Worm (Caenorhabditis elegans): ENCODE measurements around the gene Y39G8B.2.

Gene Y39G8B.2

ce11 chrII:13957437-13957836, 18.6 kb downstream of the Y39G8B.2 start, which contains the start of gene zip-3 (continued):
- no peak for TF ChIP-seq nhr-10 (tag; optimal IDR thresholded peaks at IDR 0.05)
- peak; percentile 0 for TF ChIP-seq nhr-48 (tag; optimal IDR thresholded peaks at IDR 0.05)
- TF ChIP-seq mxl-3 (GFP tag; optimal IDR thresholded peaks at IDR 0.05) = no peak
- TF ChIP-seq dmd-6 (GFP tag; IDR thresholded peaks at IDR 0.05) = peak; percentile 77
- peak; percentile 45 for TF ChIP-seq nhr-77 (tag; optimal IDR thresholded peaks at IDR 0.05)

- TF ChIP-seq hlh-30 (tag; optimal IDR thresholded peaks at IDR 0.05; ENCODE audit: insufficient read depth) = peak; percentile 50
- TF ChIP-seq mdt-29 (GFP tag; IDR thresholded peaks at IDR 0.05) = no peak
- no peak for TF ChIP-seq zip-2 (tag; optimal IDR thresholded peaks at IDR 0.05)
- TF ChIP-seq lin-15B (tag; optimal IDR thresholded peaks at IDR 0.05) = no peak
- TF ChIP-seq nhr-11 (tag; optimal IDR thresholded peaks at IDR 0.05) = no peak
- peak; percentile 86 for TF ChIP-seq php-3 (GFP tag; IDR thresholded peaks at IDR 0.05)
- TF ChIP-seq dmd-6 (GFP tag; IDR thresholded peaks at IDR 0.05) = peak; percentile 91
- no peak for TF ChIP-seq zfp-2 (tag; optimal IDR thresholded peaks at IDR 0.05)
- no peak for TF ChIP-seq ceh-44 (GFP tag; IDR thresholded peaks at IDR 0.05)
- TF ChIP-seq pqm-1 (tag; optimal IDR thresholded peaks at IDR 0.05) = peak; percentile 93
- TF ChIP-seq hif-1 (tag; optimal IDR thresholded peaks at IDR 0.05) = peak in 1 of 2 experiments; percentile 54
- TF ChIP-seq dve-1 (tag; optimal IDR thresholded peaks at IDR 0.05; ENCODE audit: insufficient read depth) = peak; percentile 76
- peak; percentile 18 for TF ChIP-seq nhr-48 (tag; optimal IDR thresholded peaks at IDR 0.05)
- TF ChIP-seq ceh-32 (tag; optimal IDR thresholded peaks at IDR 0.05; ENCODE audit: poor library complexity) = no peak
- TF ChIP-seq ama-1 (optimal IDR thresholded peaks at IDR 0.05) = no peak
- no peak for TF ChIP-seq madf-5 (GFP tag; IDR thresholded peaks at IDR 0.05)
- TF ChIP-seq lsy-2 (tag; optimal IDR thresholded peaks at IDR 0.05) = peak in 1 of 2 experiments; percentile 48
- peak; percentile 99 for TF ChIP-seq nhr-77 (tag; optimal IDR thresholded peaks at IDR 0.05)
- peak; percentile 37 for TF ChIP-seq mes-2 (tag; optimal IDR thresholded peaks at IDR 0.05; ENCODE audit: poor library complexity, severe bottlenecking)
- peak in 1 of 2 experiments; percentile 21 for TF ChIP-seq daf-16 (GFP tag; optimal IDR thresholded peaks at IDR 0.05)
- TF ChIP-seq daf-16 (tag; optimal IDR thresholded peaks at IDR 0.05) = peak; percentile 89
- TF ChIP-seq aha-1 (tag) = peak; percentile 64
- TF ChIP-seq saeg-2 (GFP tag; IDR thresholded peaks at IDR 0.05) = peak; percentile 72; the same call in 1 of the 2 replicates
- TF ChIP-seq skn-1 (tag; optimal IDR thresholded peaks at IDR 0.05) = no peak
- TF ChIP-seq mxl-3 (GFP tag; optimal IDR thresholded peaks at IDR 0.05) = peak; percentile 31
- peak; percentile 41; the same call in 1 of the 2 replicates for TF ChIP-seq lin-1 (GFP tag; IDR thresholded peaks at IDR 0.05)
- TF ChIP-seq unc-62 (GFP tag; optimal IDR thresholded peaks at IDR 0.05 in 1 of 2) = peak in 1 of 2 experiments; percentile 42
- TF ChIP-seq unc-62 (tag; optimal IDR thresholded peaks at IDR 0.05) = no peak
- peak; percentile 69 for TF ChIP-seq lin-38 (GFP tag; IDR thresholded peaks at IDR 0.05)
- no peak for TF ChIP-seq ceh-62 (tag; optimal IDR thresholded peaks at IDR 0.05)
- TF ChIP-seq gei-8 (GFP tag; optimal IDR thresholded peaks at IDR 0.05) = no peak
- no peak for TF ChIP-seq dpl-1 (GFP tag; optimal IDR thresholded peaks at IDR 0.05)
- TF ChIP-seq nhr-102 (tag; optimal IDR thresholded peaks at IDR 0.05) = peak; percentile 90
- peak; percentile 99 for TF ChIP-seq nhr-28 (tag; optimal IDR thresholded peaks at IDR 0.05)
- TF ChIP-seq ctbp-1 (GFP tag; IDR thresholded peaks at IDR 0.05) = no peak
- peak; percentile 51; the same call in 1 of the 2 replicates for TF ChIP-seq nhr-42 (GFP tag; IDR thresholded peaks at IDR 0.05)
- TF ChIP-seq tra-1 (GFP tag; IDR thresholded peaks at IDR 0.05) = peak; percentile 61; the same call in 1 of the 2 replicates
- no peak for TF ChIP-seq Y75B8A.6 (GFP tag; IDR thresholded peaks at IDR 0.05)
- peak; percentile 29 for TF ChIP-seq mep-1 (tag; optimal IDR thresholded peaks at IDR 0.05)
- TF ChIP-seq hlh-11 (tag; optimal IDR thresholded peaks at IDR 0.05) = peak; percentile 84
Measured at ce11 chrII:13956529-13956928, 19.5 kb downstream of the Y39G8B.2 start.
